Fruit fly (Drosophila melanogaster) whole organism, embryonic: ENCODE data around the gene CG2972.

Experiments used
- ATbp ChIP-seq: fragments of 200-800 bp; sonication (Bioruptor generic); optimal IDR thresholded peaks from 2 replicates; lab custom pipeline; 2017; ENCODE audit warnings: missing biosample characterization, mild to moderate bottlenecking, missing genetic modification characterization, missing genetic modification reagents
- Asciz ChIP-seq: fragments of 200-800 bp; sonication (Bioruptor generic); optimal IDR thresholded peaks from 2 replicates; lab custom pipeline; 2017; ENCODE audit warnings: missing biosample characterization, mild to moderate bottlenecking, missing genetic modification characterization, missing genetic modification reagents
- B-H1 ChIP-seq: fragments of 200-800 bp; sonication (Bioruptor generic); IDR thresholded peaks from 3 replicates; pipeline ENCODE4 v1.3.6; 2022; ENCODE audit warnings: missing biosample characterization, missing genetic modification characterization
- B-H2 ChIP-seq: fragments of 200-800 bp; sonication (Bioruptor generic); optimal IDR thresholded peaks from 2 replicates; lab custom pipeline; 2018; ENCODE audit warnings: missing biosample characterization, mild to moderate bottlenecking, missing genetic modification characterization
- Bdp1 ChIP-seq: fragments of 200-800 bp; sonication (Bioruptor generic); optimal IDR thresholded peaks from 3 replicates; lab custom pipeline; 2016; ENCODE audit warnings: missing biosample characterization, missing genetic modification characterization
- CG11093 ChIP-seq: fragments of 200-800 bp; sonication (Bioruptor generic); IDR thresholded peaks from 3 replicates; pipeline ENCODE4 v1.3.6; 2022; ENCODE audit warnings: missing biosample characterization, missing genetic modification characterization
- CG11560 ChIP-seq: fragments of 200-800 bp; sonication (Bioruptor generic); IDR thresholded peaks from 3 replicates; pipeline ENCODE4 v1.3.6; 2022; ENCODE audit warnings: missing biosample characterization, missing genetic modification characterization
- CG1233 ChIP-seq: fragments of 200-800 bp; sonication (Bioruptor generic); optimal IDR thresholded peaks from 4 replicates; lab custom pipeline; 2018; ENCODE audit warnings: missing biosample characterization, mild to moderate bottlenecking, missing genetic modification characterization
- CG14014 ChIP-seq: fragments of 200-800 bp; sonication (Bioruptor generic); IDR thresholded peaks from 2 replicates; pipeline ENCODE4 v1.3.6; 2022; ENCODE audit warnings: missing biosample characterization, missing genetic modification characterization
- CG14441 ChIP-seq: fragments of 200-800 bp; sonication (Bioruptor generic); IDR thresholded peaks from 2 replicates; pipeline ENCODE4 v1.3.6; 2022; ENCODE audit warnings: missing biosample characterization, missing genetic modification characterization
- CG15696 ChIP-seq: fragments of 200-800 bp; sonication (Bioruptor generic); optimal IDR thresholded peaks from 2 replicates; lab custom pipeline; 2019; ENCODE audit warnings: missing biosample characterization, mild to moderate bottlenecking, missing genetic modification characterization, moderate library complexity
- CG16815 ChIP-seq: fragments of 200-800 bp; sonication (Bioruptor generic); optimal IDR thresholded peaks from 3 replicates; lab custom pipeline; 2017; ENCODE audit warnings: missing biosample characterization, mild to moderate bottlenecking, missing genetic modification characterization
- CG1792 ChIP-seq: fragments of 200-800 bp; sonication (Bioruptor generic); optimal IDR thresholded peaks from 2 replicates; lab custom pipeline; 2016; ENCODE audit warnings: missing biosample characterization, missing genetic modification characterization
- CG31388 ChIP-seq: fragments of 200-800 bp; sonication (Bioruptor generic); optimal IDR thresholded peaks from 2 replicates; lab custom pipeline; 2016; ENCODE audit warnings: missing biosample characterization, missing genetic modification characterization
- CG3163 ChIP-seq: fragments of 200-800 bp; sonication (Bioruptor generic); optimal IDR thresholded peaks from 3 replicates; lab custom pipeline; 2016; ENCODE audit warnings: missing biosample characterization, missing genetic modification characterization
- CG32767 ChIP-seq: fragments of 200-800 bp; sonication (Bioruptor generic); IDR thresholded peaks from 2 replicates; pipeline ENCODE4 v1.3.6; 2022; ENCODE audit warnings: missing biosample characterization, missing genetic modification characterization
- CG5180 ChIP-seq: fragments of 200-800 bp; sonication (Bioruptor generic); optimal IDR thresholded peaks from 3 replicates; lab custom pipeline; 2017; ENCODE audit warnings: missing biosample characterization, missing genetic modification characterization, mild to moderate bottlenecking, moderate library complexity, missing genetic modification reagents
- CG6689 ChIP-seq: fragments of 200-800 bp; sonication (Bioruptor generic); IDR thresholded peaks from 2 replicates; pipeline ENCODE4 v1.3.6; 2022; ENCODE audit warnings: missing biosample characterization, missing genetic modification characterization
- CG7372 ChIP-seq: fragments of 200-800 bp; sonication (Bioruptor generic); IDR thresholded peaks from 2 replicates; pipeline ENCODE4 v1.3.6; 2022; ENCODE audit warnings: missing biosample characterization, missing genetic modification characterization
- CG7839 ChIP-seq: fragments of 200-800 bp; sonication (Bioruptor generic); optimal IDR thresholded peaks from 3 replicates; lab custom pipeline; 2018; ENCODE audit warnings: missing biosample characterization, mild to moderate bottlenecking, missing genetic modification characterization, moderate library complexity
- CG7928 ChIP-seq: fragments of 200-800 bp; sonication (Bioruptor generic); optimal IDR thresholded peaks from 2 replicates; lab custom pipeline; 2017; ENCODE audit warnings: missing biosample characterization, mild to moderate bottlenecking, missing genetic modification characterization
- CG7987 ChIP-seq: fragments of 200-800 bp; sonication (Bioruptor generic); optimal IDR thresholded peaks from 2 replicates; lab custom pipeline; 2018; ENCODE audit warnings: missing biosample characterization, mild to moderate bottlenecking, missing genetic modification characterization, moderate library complexity
- CG8281 ChIP-seq: fragments of 200-800 bp; sonication (Bioruptor generic); optimal IDR thresholded peaks from 2 replicates; lab custom pipeline; 2018; ENCODE audit warnings: missing biosample characterization, mild to moderate bottlenecking, missing genetic modification characterization, moderate library complexity
- Dfd ChIP-seq, 2 experiments: fragments of >200 bp; optimal IDR thresholded peaks; 2 replicates each; lab custom pipeline; 2017; ENCODE audit warnings: missing biosample characterization in 2 of 2, missing genetic modification characterization in 2 of 2
- Drgx ChIP-seq: fragments of 200-800 bp; sonication (Bioruptor generic); IDR thresholded peaks from 2 replicates; pipeline ENCODE4 v1.3.6; 2022; ENCODE audit warnings: missing biosample characterization, missing genetic modification characterization
- HLH3B ChIP-seq: fragments of 200-800 bp; sonication (Bioruptor generic); IDR thresholded peaks from 2 replicates; pipeline ENCODE4 v1.3.6; 2022; ENCODE audit warnings: missing biosample characterization, missing genetic modification characterization
- Hmr ChIP-seq: fragments of 200-800 bp; sonication (Bioruptor generic); optimal IDR thresholded peaks from 3 replicates; lab custom pipeline; 2017; ENCODE audit warnings: mild to moderate bottlenecking, missing biosample characterization, missing genetic modification reagents, missing genetic modification characterization
- Hsf ChIP-seq: fragments of 200-800 bp; sonication (Bioruptor generic); optimal IDR thresholded peaks from 3 replicates; lab custom pipeline; 2016; ENCODE audit warnings: missing biosample characterization, missing genetic modification characterization
- Mrtf ChIP-seq: fragments of 200-800 bp; sonication (Bioruptor generic); IDR thresholded peaks from 3 replicates; pipeline ENCODE4 v1.3.6; 2022; ENCODE audit warnings: missing biosample characterization, missing genetic modification characterization
- Stat92E ChIP-seq, 3 experiments: fragments of >200 bp in 2 of 3; fragments of 200-800 bp in 1 of 3; sonication (Bioruptor generic) in 1 of 3; optimal IDR thresholded peaks; 2 replicates each; lab custom pipeline; 2017 to 2019; ENCODE audit warnings: missing biosample characterization in 3 of 3, missing genetic modification characterization in 3 of 3, mild to moderate bottlenecking in 1 of 3, moderate library complexity in 1 of 3
- TFAM ChIP-seq: fragments of 200-800 bp; sonication (Bioruptor generic); optimal IDR thresholded peaks from 2 replicates; lab custom pipeline; 2017; ENCODE audit warnings: missing biosample characterization, missing genetic modification characterization, inconsistent platforms
- Taf1 ChIP-seq: fragments of 200-800 bp; sonication (Bioruptor generic); IDR thresholded peaks from 2 replicates; pipeline ENCODE4 v1.3.6; 2022; ENCODE audit warnings: missing biosample characterization, missing genetic modification characterization
- amos ChIP-seq: fragments of 200-800 bp; sonication (Bioruptor generic); IDR thresholded peaks from 2 replicates; pipeline ENCODE4 v1.3.6; 2022; ENCODE audit warnings: missing biosample characterization, missing genetic modification characterization; ENCODE audit not compliant: partially characterized antibody
- ara ChIP-seq: fragments of 200-800 bp; sonication (Bioruptor generic); IDR thresholded peaks from 2 replicates; pipeline ENCODE4 v1.3.6; 2022; ENCODE audit warnings: missing biosample characterization, missing genetic modification characterization
- ase ChIP-seq: fragments of 200-800 bp; sonication (Bioruptor generic); IDR thresholded peaks from 3 replicates; pipeline ENCODE4 v1.3.6; 2022; ENCODE audit warnings: missing biosample characterization, missing genetic modification characterization
- disco-r ChIP-seq: fragments of 200-800 bp; sonication (Bioruptor generic); optimal IDR thresholded peaks from 2 replicates; lab custom pipeline; 2016; ENCODE audit warnings: missing biosample characterization, missing genetic modification characterization
- dmrt99B ChIP-seq: fragments of 200-800 bp; sonication (Bioruptor generic); optimal IDR thresholded peaks from 2 replicates; lab custom pipeline; 2018; ENCODE audit warnings: missing biosample characterization, mild to moderate bottlenecking, missing genetic modification characterization, moderate library complexity
- esg ChIP-seq: fragments of 200-800 bp; sonication (Bioruptor generic); conservative IDR thresholded peaks from 2 replicates; pipeline ENCODE4 v1.3.6; 2022; ENCODE audit warnings: missing biosample characterization, missing genetic modification characterization
- fd96Cb ChIP-seq: fragments of 200-800 bp; sonication (Bioruptor generic); optimal IDR thresholded peaks from 2 replicates; lab custom pipeline; 2018; ENCODE audit warnings: missing biosample characterization, mild to moderate bottlenecking, missing genetic modification characterization, moderate library complexity
- gce ChIP-seq: fragments of 200-800 bp; sonication (Bioruptor generic); IDR thresholded peaks from 3 replicates; pipeline ENCODE4 v1.3.6; 2022; ENCODE audit warnings: missing biosample characterization, missing genetic modification characterization
- her ChIP-seq: fragments of 200-800 bp; sonication (Bioruptor generic); optimal IDR thresholded peaks from 2 replicates; lab custom pipeline; 2016; ENCODE audit warnings: missing biosample characterization, missing genetic modification characterization
- ken ChIP-seq: fragments of 200-800 bp; sonication (Bioruptor generic); IDR thresholded peaks from 3 replicates; pipeline ENCODE4 v1.3.6; 2022; ENCODE audit warnings: missing biosample characterization, missing genetic modification characterization
- lab ChIP-seq: fragments of 200-800 bp; sonication (Bioruptor generic); optimal IDR thresholded peaks from 3 replicates; lab custom pipeline; 2017; ENCODE audit warnings: missing biosample characterization, missing genetic modification characterization, mild to moderate bottlenecking, moderate library complexity, missing genetic modification reagents
- nerfin-2 ChIP-seq: fragments of 200-800 bp; sonication (Bioruptor generic); IDR thresholded peaks from 2 replicates; pipeline ENCODE4 v1.3.6; 2022; ENCODE audit warnings: missing biosample characterization, missing genetic modification characterization; ENCODE audit not compliant: partially characterized antibody
- pho ChIP-seq: fragments of 200-800 bp; sonication (Bioruptor generic); optimal IDR thresholded peaks from 2 replicates; lab custom pipeline; 2016; ENCODE audit warnings: missing biosample characterization, missing genetic modification characterization
- pnt ChIP-seq: fragments of 200-800 bp; sonication (Bioruptor generic); optimal IDR thresholded peaks from 3 replicates; lab custom pipeline; 2016; ENCODE audit warnings: missing biosample characterization, missing genetic modification characterization
- psq ChIP-seq: fragments of 200-800 bp; sonication (Bioruptor generic); optimal IDR thresholded peaks from 2 replicates; lab custom pipeline; 2017; ENCODE audit warnings: missing biosample characterization, missing genetic modification characterization
- sens ChIP-seq: fragments of 200-800 bp; sonication (Bioruptor generic); peaks from one replicate; lab custom pipeline; 2016; ENCODE audit warnings: missing biosample characterization, missing genetic modification characterization
- seq ChIP-seq: fragments of 200-800 bp; sonication (Bioruptor generic); IDR thresholded peaks from 2 replicates; pipeline ENCODE4 v1.3.6; 2022; ENCODE audit warnings: missing biosample characterization, missing genetic modification characterization
- slbo ChIP-seq: fragments of 200-800 bp; sonication (Bioruptor generic); IDR thresholded peaks from 2 replicates; pipeline ENCODE4 v1.3.6; 2022; ENCODE audit warnings: missing biosample characterization, missing genetic modification characterization
- tx ChIP-seq: fragments of 200-800 bp; sonication (Bioruptor generic); optimal IDR thresholded peaks from 2 replicates; lab custom pipeline; 2016; ENCODE audit warnings: missing biosample characterization, missing genetic modification characterization
- wek ChIP-seq: fragments of 200-800 bp; sonication (Bioruptor generic); optimal IDR thresholded peaks from 3 replicates; lab custom pipeline; 2018; ENCODE audit warnings: missing biosample characterization, mild to moderate bottlenecking, missing genetic modification characterization, moderate library complexity

The CG2972 gene

dm6 chrX:10043873-10044272 is 39.1 kb upstream of the CG2972 start (continued):
- TF ChIP-seq CG11560 (tag; lab: Robert Waterston, UW) (no peak), gce (GFP tag; lab: Robert Waterston, UW) (no peak), tx (GFP tag; lab: Kevin White, UChicago) (no peak), Stat92E (GFP tag; optimal IDR thresholded peaks at IDR 0.05; lab: Kevin White, UChicago) (no peak), Mrtf (no peak), Dfd (GFP tag; optimal IDR thresholded peaks at IDR 0.05; lab: Kevin White, UChicago) (no peak), CG14014 (GFP tag; lab: Robert Waterston, UW) (peak; percentile 20; the same call in 1 of the 2 replicates), CG7987 (GFP tag; lab: Kevin White, UChicago) (peak; percentile 13), HLH3B (GFP tag; lab: Robert Waterston, UW) (peak; percentile 17; the same call in 1 of the 2 replicates), pnt (GFP tag; lab: Kevin White, UChicago) (no peak), TFAM (GFP tag; lab: Kevin White, UChicago) (no peak), sens (GFP tag; lab: Kevin White, UChicago) (no peak), CG1233 (GFP tag; lab: Kevin White, UChicago) (no peak), CG14441 (GFP tag; lab: Robert Waterston, UW) (0 out of 2 replicates have a peak, but pooled peaks have one; percentile 11), CG5180 (GFP tag; lab: Kevin White, UChicago) (peak; percentile 28), Taf1 (no peak), CG16815 (GFP tag; lab: Kevin White, UChicago) (no peak), esg (no peak), disco-r (GFP tag; lab: Kevin White, UChicago) (no peak), CG6689 (GFP tag; lab: Robert Waterston, UW) (no peak), B-H1 (GFP tag; lab: Robert Waterston, UW) (no peak), CG3163 (GFP tag; lab: Kevin White, UChicago) (no peak), CG11093 (GFP tag; lab: Robert Waterston, UW) (no peak), ara (GFP tag; lab: Robert Waterston, UW) (no peak), seq (peak; percentile 51; the same call in 1 of the 2 replicates), nerfin-2 (GFP tag; lab: Robert Waterston, UW) (no peak), Drgx (no peak), ase (GFP tag; lab: Robert Waterston, UW) (peak; percentile 43; the same call in 1 of the 3 replicates), CG32767 (GFP tag; lab: Robert Waterston, UW) (no peak), slbo (no peak), B-H2 (no peak), CG7372 (no peak), psq (GFP tag; lab: Kevin White, UChicago) (no peak), Asciz (GFP tag; lab: Kevin White, UChicago) (peak; percentile 28), wek (GFP tag; lab: Kevin White, UChicago) (peak; percentile 56), her (GFP tag; lab: Kevin White, UChicago) (no peak), dmrt99B (tag; lab: Kevin White, UChicago) (peak; percentile 21), ATbp (peak; percentile 63), Hsf (GFP tag; lab: Kevin White, UChicago) (no peak), pho (no peak), CG31388 (no peak), amos (GFP tag; lab: Robert Waterston, UW) (no peak), Bdp1 (no peak), CG15696 (tag; lab: Kevin White, UChicago) (no peak), ken (GFP tag; lab: Robert Waterston, UW) (0 out of 3 replicates have a peak, but pooled peaks have one; percentile 12), CG1792 (no peak), CG7839 (tag; lab: Kevin White, UChicago) (no peak), Hmr (GFP tag; lab: Kevin White, UChicago) (peak; percentile 15), fd96Cb (tag; lab: Kevin White, UChicago) (no peak), CG8281 (no peak), CG7928 (GFP tag; lab: Kevin White, UChicago) (no peak), lab (GFP tag; lab: Kevin White, UChicago) (peak; percentile 36)
